Worm (Caenorhabditis elegans): Measurements from ENCODE around the gene nas-7.

The nas-7 gene

DNA sequence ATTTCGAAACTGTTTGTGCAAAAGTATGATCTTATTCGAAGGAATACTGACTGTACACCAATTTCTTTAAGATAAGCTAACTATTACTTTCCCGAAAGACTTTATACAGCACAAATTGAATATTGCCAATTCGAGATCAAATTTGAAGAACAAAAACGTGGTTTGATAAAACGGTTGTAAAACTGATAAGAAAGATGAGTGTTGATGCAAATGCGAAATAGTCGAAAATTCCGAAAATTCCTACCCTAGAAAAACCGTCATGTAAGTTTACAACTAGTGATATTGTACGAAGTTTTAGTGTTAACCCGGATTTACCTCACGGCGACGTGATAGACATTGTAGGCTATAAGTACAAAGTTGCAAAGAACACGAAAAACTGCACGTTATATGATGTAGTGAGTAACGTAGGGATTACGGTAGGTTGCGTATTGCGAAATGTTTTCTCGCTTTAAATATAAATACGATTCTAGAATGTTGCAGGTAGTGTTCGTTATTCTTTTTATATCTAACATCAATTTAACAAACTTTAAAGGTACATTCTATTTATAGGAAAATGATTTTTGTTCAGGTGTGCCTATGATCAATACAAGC lies 18.4 kb upstream of the nas-7 start:
- no peak for TF ChIP-seq zim-3 (tag; optimal IDR thresholded peaks at IDR 0.05)
- no peak for TF ChIP-seq lsy-27 (tag; optimal IDR thresholded peaks at IDR 0.05; ENCODE audit: borderline replicate concordance, insufficient read depth)
- TF ChIP-seq nhr-80 (tag; optimal IDR thresholded peaks at IDR 0.05), result peak; percentile 23
- TF ChIP-seq attf-5 (GFP tag; optimal IDR thresholded peaks at IDR 0.05), result no peak
- no peak for TF ChIP-seq madf-6 (GFP tag; IDR thresholded peaks at IDR 0.05)
- TF ChIP-seq nhr-120 (GFP tag; IDR thresholded peaks at IDR 0.05), result no peak
- peak; percentile 56 for TF ChIP-seq cebp-1 (GFP tag; IDR thresholded peaks at IDR 0.05)
- TF ChIP-seq cebp-1 (tag; optimal IDR thresholded peaks at IDR 0.05), result no peak

- no peak for TF ChIP-seq attf-6 (GFP tag; IDR thresholded peaks at IDR 0.05)
- no peak for TF ChIP-seq nhr-80 (tag; optimal IDR thresholded peaks at IDR 0.05)
- TF ChIP-seq hmg-20 (GFP tag; IDR thresholded peaks at IDR 0.05), result no peak
- TF ChIP-seq ztf-18 (tag; optimal IDR thresholded peaks at IDR 0.05), result no peak
- no peak for TF ChIP-seq sptf-2 (GFP tag; optimal IDR thresholded peaks at IDR 0.05)
- no peak for TF ChIP-seq Y53G8AR.9 (GFP tag; conservative IDR thresholded peaks at IDR 0.05)
These were observed 17.6 kb upstream of the nas-7 start for ce11 chrII:7420157-7420556.

DNA sequence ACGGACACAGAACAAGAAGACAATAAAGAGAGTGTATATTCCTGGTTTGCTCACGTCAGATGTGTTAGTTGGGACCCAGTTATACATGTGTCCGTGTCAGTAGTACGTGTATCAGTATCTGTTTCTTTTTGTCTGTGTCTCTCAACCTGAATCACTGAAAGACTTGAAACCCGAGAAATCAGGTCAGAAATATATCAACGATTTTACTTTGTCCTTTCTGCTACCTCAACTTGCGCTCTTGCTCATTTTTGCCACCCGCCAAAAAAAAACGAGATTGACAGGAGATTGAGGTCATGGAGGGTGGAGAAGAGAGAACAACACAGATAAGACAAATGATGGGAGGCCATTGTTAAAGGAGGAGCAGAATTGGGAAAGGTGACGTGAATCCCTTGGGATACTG lies 17.0 kb upstream of the nas-7 start:
- TF ChIP-seq tbp1 (GFP tag; optimal IDR thresholded peaks at IDR 0.05) (no peak), madf-6 (GFP tag; IDR thresholded peaks at IDR 0.05) (no peak), K11D2.4 (GFP tag; IDR thresholded peaks at IDR 0.05) (no peak), sdz-38 (tag; optimal IDR thresholded peaks at IDR 0.05) (no peak), Y53G8AR.9 (GFP tag; conservative IDR thresholded peaks at IDR 0.05) (no peak), rpc-1 (optimal IDR thresholded peaks at IDR 0.05) (no peak), rpc-1 (tag; optimal IDR thresholded peaks at IDR 0.05) (no peak), unc-130 (GFP tag; optimal IDR thresholded peaks at IDR 0.05) (no peak), gei-17 (GFP tag; optimal IDR thresholded peaks at IDR 0.05) (no peak)

ce11 chrII:7413764-7414163 lies 11.2 kb upstream of the nas-7 start:
- no peak for TF ChIP-seq nhr-90 (tag; optimal IDR thresholded peaks at IDR 0.05)
- TF ChIP-seq dox-1 (GFP tag; IDR thresholded peaks at IDR 0.05), result no peak
- no peak for TF ChIP-seq K12H6.12 (tag; optimal IDR thresholded peaks at IDR 0.05)
- no peak for TF ChIP-seq sdz-38 (tag; optimal IDR thresholded peaks at IDR 0.05)
- no peak for TF ChIP-seq B0019.2 (GFP tag; conservative IDR thresholded peaks at IDR 0.05)
- TF ChIP-seq madf-8 (GFP tag; conservative IDR thresholded peaks at IDR 0.05), result no peak

DNA sequence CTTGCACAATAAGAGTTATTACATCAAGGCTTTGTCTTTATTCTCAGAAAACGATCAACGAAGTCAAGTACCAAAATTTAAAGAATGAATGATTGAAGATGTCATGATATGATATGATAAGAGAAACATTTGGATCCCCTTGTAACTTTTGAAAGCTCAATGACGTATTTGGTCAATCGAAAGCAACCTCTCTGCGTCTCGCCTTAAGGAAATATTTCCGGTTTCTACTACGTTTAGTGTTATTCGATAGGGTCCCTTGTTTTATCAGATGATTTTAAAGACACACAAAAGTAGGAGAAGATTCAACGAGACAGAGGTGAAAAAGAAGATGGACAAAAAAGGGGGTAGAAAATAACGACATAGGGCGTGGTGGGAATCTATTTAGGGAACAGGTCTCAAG lies 10.8 kb upstream of the nas-7 start:
- TF ChIP-seq dox-1 (GFP tag; IDR thresholded peaks at IDR 0.05) (no peak), aptf-3 (GFP tag; IDR thresholded peaks at IDR 0.05) (no peak), athp-1 (tag; optimal IDR thresholded peaks at IDR 0.05) (no peak), bed-1 (GFP tag; IDR thresholded peaks at IDR 0.05) (no peak), cebp-2 (GFP tag; IDR thresholded peaks at IDR 0.05) (no peak), F37B4.10 (GFP tag; IDR thresholded peaks at IDR 0.05) (no peak), F49E8.2 (tag; optimal IDR thresholded peaks at IDR 0.05; ENCODE audit: insufficient read depth) (no peak), lin-35 (GFP tag; optimal IDR thresholded peaks at IDR 0.05) (no peak), Y67H2A.10 (GFP tag; conservative IDR thresholded peaks at IDR 0.05) (no peak), attf-3 (GFP tag; conservative IDR thresholded peaks at IDR 0.05) (no peak), F57A8.1 (GFP tag; optimal IDR thresholded peaks at IDR 0.05) (no peak), T07F8.4 (tag; optimal IDR thresholded peaks at IDR 0.05) (no peak)
